Worm (Caenorhabditis elegans): Measurements from ENCODE around the gene srd-11.

DNA sequence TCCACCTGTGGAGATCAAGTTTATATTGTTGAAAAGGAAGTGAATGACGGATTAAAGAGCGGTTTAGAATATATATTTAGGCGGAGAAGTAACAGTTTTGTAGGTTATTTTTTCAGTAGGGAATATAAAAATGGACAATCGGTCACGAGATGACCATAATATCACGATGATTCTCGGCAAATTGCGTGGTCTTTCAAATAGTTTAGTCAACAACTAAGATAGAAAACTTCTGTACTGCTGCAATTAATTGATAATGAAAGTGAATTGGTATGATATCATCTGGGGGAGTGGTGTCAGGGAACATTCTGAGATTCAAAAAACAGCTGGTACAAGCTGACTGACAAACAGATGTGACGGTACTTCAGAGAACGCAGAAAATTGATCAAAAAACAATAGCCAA is 11.2 kb downstream of the srd-11 start:
- TF ChIP-seq hnd-1 (tag; optimal IDR thresholded peaks at IDR 0.05) = no peak
- TF ChIP-seq flt-1 (GFP tag; IDR thresholded peaks at IDR 0.05) = no peak
- no peak for TF ChIP-seq hmbx-1 (tag; optimal IDR thresholded peaks at IDR 0.05)

All from whole organism, early embryonic.